Fruit fly (Drosophila melanogaster) whole organism, embryonic: ENCODE data around the gene frma.

Source experiments
- Adf1 ChIP-seq: fragments of 200-800 bp; sonication (Bioruptor generic); IDR thresholded peaks from 2 replicates; pipeline ENCODE4 v1.3.6; 2022; ENCODE audit warnings: missing biosample characterization, missing genetic modification characterization
- B-H2 ChIP-seq: fragments of 200-800 bp; sonication (Bioruptor generic); optimal IDR thresholded peaks from 2 replicates; lab custom pipeline; 2018; ENCODE audit warnings: missing biosample characterization, mild to moderate bottlenecking, missing genetic modification characterization
- Bdp1 ChIP-seq: fragments of 200-800 bp; sonication (Bioruptor generic); optimal IDR thresholded peaks from 3 replicates; lab custom pipeline; 2016; ENCODE audit warnings: missing biosample characterization, missing genetic modification characterization
- Blimp-1 ChIP-seq: fragments of 200-800 bp; sonication (Bioruptor generic); optimal IDR thresholded peaks from 3 replicates; lab custom pipeline; 2018; ENCODE audit warnings: missing biosample characterization, missing genetic modification characterization, mild to moderate bottlenecking, moderate library complexity, missing genetic modification reagents
- CG1024 ChIP-seq: fragments of 200-800 bp; sonication (Bioruptor generic); IDR thresholded peaks from 2 replicates; pipeline ENCODE4 v1.3.6; 2022; ENCODE audit warnings: missing biosample characterization, missing genetic modification characterization
- CG12155 ChIP-seq: fragments of 200-800 bp; sonication (Bioruptor generic); optimal IDR thresholded peaks from 3 replicates; lab custom pipeline; 2016; ENCODE audit warnings: missing biosample characterization, missing genetic modification characterization
- CG18262 ChIP-seq: fragments of 200-800 bp; optimal IDR thresholded peaks from 3 replicates; lab custom pipeline; 2019; ENCODE audit warnings: missing biosample characterization, mild to moderate bottlenecking, missing genetic modification characterization, moderate library complexity
- CG2202 ChIP-seq: fragments of 200-800 bp; sonication (Bioruptor generic); optimal IDR thresholded peaks from 2 replicates; lab custom pipeline; 2018; ENCODE audit warnings: missing biosample characterization, mild to moderate bottlenecking, missing genetic modification characterization
- CG31365 ChIP-seq: fragments of 200-800 bp; sonication (Bioruptor generic); optimal IDR thresholded peaks from 2 replicates; lab custom pipeline; 2018; ENCODE audit warnings: missing biosample characterization, mild to moderate bottlenecking, missing genetic modification characterization
- CG31441 ChIP-seq: fragments of 200-800 bp; sonication (Bioruptor generic); IDR thresholded peaks from 2 replicates; pipeline ENCODE4 v1.3.6; 2022; ENCODE audit warnings: missing biosample characterization, missing genetic modification characterization
- CG3163 ChIP-seq: fragments of 200-800 bp; sonication (Bioruptor generic); optimal IDR thresholded peaks from 3 replicates; lab custom pipeline; 2016; ENCODE audit warnings: missing biosample characterization, missing genetic modification characterization
- CG32532 ChIP-seq: fragments of 200-800 bp; sonication (Bioruptor generic); IDR thresholded peaks from 2 replicates; pipeline ENCODE4 v1.3.6; 2022; ENCODE audit warnings: missing biosample characterization, missing genetic modification characterization
- CG33557 ChIP-seq: fragments of 200-800 bp; sonication (Bioruptor generic); optimal IDR thresholded peaks from 2 replicates; lab custom pipeline; 2019; ENCODE audit warnings: missing biosample characterization, mild to moderate bottlenecking, missing genetic modification characterization, moderate library complexity
- CG34376 ChIP-seq: fragments of 200-800 bp; sonication (Bioruptor generic); optimal IDR thresholded peaks from 2 replicates; lab custom pipeline; 2018; ENCODE audit warnings: missing biosample characterization, mild to moderate bottlenecking, missing genetic modification characterization
- CG34422 ChIP-seq: fragments of 200-800 bp; sonication (Bioruptor generic); IDR thresholded peaks from 3 replicates; pipeline ENCODE4 v1.3.6; 2022; ENCODE audit warnings: missing biosample characterization, missing genetic modification characterization
- CG3726 ChIP-seq: fragments of 200-800 bp; sonication (Bioruptor generic); IDR thresholded peaks from 3 replicates; pipeline ENCODE4, ENCODE4 v1.3.6; 2022; ENCODE audit warnings: missing biosample characterization, missing genetic modification characterization
- CG3847 ChIP-seq: fragments of 200-800 bp; sonication (Bioruptor generic); IDR thresholded peaks from 2 replicates; pipeline ENCODE4 v1.3.6; 2022; ENCODE audit warnings: missing biosample characterization, missing genetic modification characterization
- CG3995 ChIP-seq: fragments of 200-800 bp; sonication (Bioruptor generic); optimal IDR thresholded peaks from 3 replicates; lab custom pipeline; 2016; ENCODE audit warnings: missing biosample characterization, missing genetic modification characterization
- CG6654 ChIP-seq: fragments of 200-800 bp; sonication (Bioruptor generic); optimal IDR thresholded peaks from 2 replicates; lab custom pipeline; 2017; ENCODE audit warnings: missing biosample characterization, mild to moderate bottlenecking, missing genetic modification characterization
- CG6689 ChIP-seq: fragments of 200-800 bp; sonication (Bioruptor generic); IDR thresholded peaks from 2 replicates; pipeline ENCODE4 v1.3.6; 2022; ENCODE audit warnings: missing biosample characterization, missing genetic modification characterization
- CG7271 ChIP-seq: fragments of 200-800 bp; sonication (Bioruptor generic); optimal IDR thresholded peaks from 2 replicates; lab custom pipeline; 2018; ENCODE audit warnings: missing biosample characterization, mild to moderate bottlenecking, missing genetic modification characterization, moderate library complexity
- CG7839 ChIP-seq: fragments of 200-800 bp; sonication (Bioruptor generic); optimal IDR thresholded peaks from 3 replicates; lab custom pipeline; 2018; ENCODE audit warnings: missing biosample characterization, mild to moderate bottlenecking, missing genetic modification characterization, moderate library complexity
- CG8388 ChIP-seq: fragments of 200-800 bp; sonication (Bioruptor generic); optimal IDR thresholded peaks from 2 replicates; lab custom pipeline; 2019; ENCODE audit warnings: missing biosample characterization, mild to moderate bottlenecking, missing genetic modification characterization, moderate library complexity
- CHES-1-like ChIP-seq: fragments of 200-800 bp; sonication (Bioruptor generic); optimal IDR thresholded peaks from 2 replicates; lab custom pipeline; 2016; ENCODE audit warnings: missing biosample characterization, missing genetic modification characterization
- Dbx ChIP-seq: fragments of 200-800 bp; sonication (Bioruptor generic); IDR thresholded peaks from 3 replicates; pipeline ENCODE4 v1.3.6; 2022; ENCODE audit warnings: missing biosample characterization, missing genetic modification characterization
- Hand ChIP-seq: fragments of 200-800 bp; sonication (Bioruptor generic); optimal IDR thresholded peaks from 2 replicates; lab custom pipeline; 2017; ENCODE audit warnings: mild to moderate bottlenecking, missing biosample characterization, missing genetic modification reagents, missing genetic modification characterization
- Hr39 ChIP-seq: fragments of >200 bp; optimal IDR thresholded peaks from 2 replicates; lab custom pipeline; 2017
- MESR4 ChIP-seq: fragments of 200-800 bp; sonication (Bioruptor generic); optimal IDR thresholded peaks from 2 replicates; lab custom pipeline; 2018; ENCODE audit warnings: missing biosample characterization, mild to moderate bottlenecking, missing genetic modification characterization, moderate library complexity
- Mrtf ChIP-seq: fragments of 200-800 bp; sonication (Bioruptor generic); IDR thresholded peaks from 3 replicates; pipeline ENCODE4 v1.3.6; 2022; ENCODE audit warnings: missing biosample characterization, missing genetic modification characterization
- Myb ChIP-seq: fragments of 200-800 bp; sonication (Bioruptor generic); optimal IDR thresholded peaks from 2 replicates; lab custom pipeline; 2016; ENCODE audit warnings: missing biosample characterization, missing genetic modification characterization
- Oli ChIP-seq: fragments of 200-800 bp; sonication (Bioruptor generic); optimal IDR thresholded peaks from 2 replicates; lab custom pipeline; 2018; ENCODE audit warnings: missing biosample characterization, mild to moderate bottlenecking, missing genetic modification characterization, moderate library complexity
- Scr ChIP-seq: fragments of 200-800 bp; sonication (Bioruptor generic); IDR thresholded peaks from 2 replicates; pipeline ENCODE4 v1.3.6; 2022; ENCODE audit warnings: missing biosample characterization, missing genetic modification characterization; ENCODE audit not compliant: partially characterized antibody
- Stat92E ChIP-seq, 3 experiments: fragments of >200 bp in 2 of 3; fragments of 200-800 bp in 1 of 3; sonication (Bioruptor generic) in 1 of 3; optimal IDR thresholded peaks; 2 replicates each; lab custom pipeline; 2017 to 2019; ENCODE audit warnings: missing biosample characterization in 3 of 3, missing genetic modification characterization in 3 of 3, mild to moderate bottlenecking in 1 of 3, moderate library complexity in 1 of 3
- TFAM ChIP-seq: fragments of 200-800 bp; sonication (Bioruptor generic); optimal IDR thresholded peaks from 2 replicates; lab custom pipeline; 2017; ENCODE audit warnings: missing biosample characterization, missing genetic modification characterization, inconsistent platforms
- abd-A ChIP-seq: fragments of 200-800 bp; sonication (Bioruptor generic); optimal IDR thresholded peaks from 3 replicates; lab custom pipeline; 2019; ENCODE audit warnings: missing biosample characterization, mild to moderate bottlenecking, missing genetic modification characterization, moderate library complexity
- chif ChIP-seq, 2 experiments: fragments of 200-800 bp; sonication (Bioruptor generic); optimal IDR thresholded peaks; 3 replicates each; lab custom pipeline; 2016; ENCODE audit warnings: missing biosample characterization in 2 of 2, missing genetic modification characterization in 2 of 2
- crp ChIP-seq, 2 experiments: fragments of 200-800 bp; sonication (Bioruptor generic); optimal IDR thresholded peaks; 2 replicates in 1 of 2; 3 replicates in 1 of 2; lab custom pipeline; 2017; ENCODE audit warnings: missing biosample characterization in 2 of 2, missing genetic modification characterization in 2 of 2, mild to moderate bottlenecking in 1 of 2, moderate library complexity in 1 of 2
- fd96Cb ChIP-seq: fragments of 200-800 bp; sonication (Bioruptor generic); optimal IDR thresholded peaks from 2 replicates; lab custom pipeline; 2018; ENCODE audit warnings: missing biosample characterization, mild to moderate bottlenecking, missing genetic modification characterization, moderate library complexity
- jing ChIP-seq: fragments of 200-800 bp; sonication (Bioruptor generic); optimal IDR thresholded peaks from 2 replicates; lab custom pipeline; 2018; ENCODE audit warnings: missing biosample characterization, mild to moderate bottlenecking, missing genetic modification characterization
- maf-S ChIP-seq: fragments of 200-800 bp; sonication (Bioruptor generic); optimal IDR thresholded peaks from 2 replicates; lab custom pipeline; 2016; ENCODE audit warnings: missing biosample characterization, missing genetic modification characterization
- nau ChIP-seq: fragments of 200-800 bp; sonication (Bioruptor generic); optimal IDR thresholded peaks from 3 replicates; lab custom pipeline; 2017; ENCODE audit warnings: missing biosample characterization, mild to moderate bottlenecking, missing genetic modification characterization, missing genetic modification reagents
- phol ChIP-seq: fragments of 200-800 bp; sonication (Bioruptor generic); optimal IDR thresholded peaks from 3 replicates; lab custom pipeline; 2018; ENCODE audit warnings: missing biosample characterization, mild to moderate bottlenecking, missing genetic modification characterization, moderate library complexity
- psq ChIP-seq: fragments of 200-800 bp; sonication (Bioruptor generic); optimal IDR thresholded peaks from 2 replicates; lab custom pipeline; 2017; ENCODE audit warnings: missing biosample characterization, missing genetic modification characterization
- sima ChIP-seq: fragments of 200-800 bp; sonication (Bioruptor generic); optimal IDR thresholded peaks from 2 replicates; lab custom pipeline; 2016; ENCODE audit warnings: missing biosample characterization, missing genetic modification characterization
- sisA ChIP-seq: fragments of 200-800 bp; sonication (Bioruptor generic); IDR thresholded peaks from 2 replicates; pipeline ENCODE4 v1.3.6; 2022; ENCODE audit warnings: missing biosample characterization, missing genetic modification characterization
- slbo ChIP-seq: fragments of 200-800 bp; sonication (Bioruptor generic); IDR thresholded peaks from 2 replicates; pipeline ENCODE4 v1.3.6; 2022; ENCODE audit warnings: missing biosample characterization, missing genetic modification characterization
- toy ChIP-seq: fragments of 200-800 bp; sonication (Bioruptor generic); IDR thresholded peaks from 2 replicates; pipeline ENCODE4 v1.3.6; 2022; ENCODE audit warnings: missing biosample characterization, missing genetic modification characterization
- tx ChIP-seq: fragments of 200-800 bp; sonication (Bioruptor generic); optimal IDR thresholded peaks from 2 replicates; lab custom pipeline; 2016; ENCODE audit warnings: missing biosample characterization, missing genetic modification characterization
- vvl ChIP-seq: fragments of 200-800 bp; sonication (Bioruptor generic); IDR thresholded peaks from 2 replicates; pipeline ENCODE4 v1.3.6; 2022; ENCODE audit warnings: missing biosample characterization, missing genetic modification characterization
- wdn ChIP-seq: fragments of 200-800 bp; sonication (Bioruptor generic); IDR thresholded peaks from 2 replicates; pipeline ENCODE4 v1.3.6; 2022; ENCODE audit warnings: missing biosample characterization, missing genetic modification characterization
- zf30C ChIP-seq: fragments of 200-800 bp; sonication (Bioruptor generic); optimal IDR thresholded peaks from 3 replicates; lab custom pipeline; 2018; ENCODE audit warnings: missing biosample characterization, mild to moderate bottlenecking, missing genetic modification characterization

Gene frma

DNA sequence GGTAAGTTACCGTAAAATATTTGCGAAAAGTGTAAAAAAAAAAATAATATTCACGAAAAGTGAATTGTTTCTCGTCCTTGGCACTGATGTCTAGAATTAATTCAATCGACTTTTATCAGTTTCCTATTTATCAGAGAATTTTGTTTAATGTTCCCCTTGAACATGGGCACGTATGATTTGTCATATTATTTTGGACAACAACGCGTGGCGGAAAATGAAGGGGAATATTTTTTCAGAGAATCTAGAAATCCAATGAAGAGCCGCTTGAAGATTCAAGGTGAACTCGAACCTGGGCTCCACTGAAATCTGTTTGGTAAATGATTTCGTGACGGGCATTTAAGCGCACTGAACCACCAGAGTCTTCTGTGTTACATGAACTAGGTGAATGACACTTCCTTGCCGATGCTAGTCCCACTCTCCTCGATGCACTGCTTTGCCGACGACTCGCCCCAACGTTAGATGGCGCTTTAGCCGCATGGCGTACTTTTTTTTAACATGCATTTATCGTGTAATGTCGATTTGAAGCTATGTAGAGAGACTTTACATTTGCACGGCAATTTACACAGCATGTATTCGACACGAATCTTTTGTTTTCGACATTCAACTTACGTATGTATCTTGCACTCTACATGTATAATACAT is 28.5 kb upstream of the frma start (continued):
- TF ChIP-seq phol (tag; lab: Kevin White, UChicago) = no peak
- no peak for TF ChIP-seq nau (GFP tag; lab: Kevin White, UChicago)
- TF ChIP-seq B-H2 (GFP tag; lab: Kevin White, UChicago) = no peak
- TF ChIP-seq psq = no peak
- TF ChIP-seq Scr (GFP tag; lab: Robert Waterston, UW) = peak; percentile 78
- TF ChIP-seq Adf1 (GFP tag; lab: Robert Waterston, UW) = no peak
- TF ChIP-seq zf30C = no peak
- TF ChIP-seq Oli (tag; lab: Kevin White, UChicago) = no peak
- TF ChIP-seq CG34376 = peak; percentile 98
- TF ChIP-seq wdn (GFP tag; lab: Robert Waterston, UW) = no peak
- TF ChIP-seq CG3726 (GFP tag; lab: Robert Waterston, UW) = no peak
- TF ChIP-seq Bdp1 = peak; percentile 100
- TF ChIP-seq CG31441 (GFP tag; lab: Robert Waterston, UW) = no peak
- no peak for TF ChIP-seq Mrtf
- no peak for TF ChIP-seq Blimp-1 (GFP tag; lab: Kevin White, UChicago)
- TF ChIP-seq vvl = peak; percentile 51; the same call in 1 of the 2 replicates
- no peak; the same call in 1 of the 2 replicates for TF ChIP-seq sisA (GFP tag; lab: Robert Waterston, UW)
- TF ChIP-seq fd96Cb (tag; lab: Kevin White, UChicago) = no peak
- no peak for TF ChIP-seq Hand (GFP tag; lab: Kevin White, UChicago)
- peak; percentile 82 for TF ChIP-seq Myb (GFP tag; lab: Kevin White, UChicago)
- no peak for TF ChIP-seq CG6689
- no peak for TF ChIP-seq CG6654 (GFP tag; lab: Kevin White, UChicago)
- TF ChIP-seq Hr39 (lab: Kevin White, UChicago) = no peak
- no peak for TF ChIP-seq tx
- no peak for TF ChIP-seq CHES-1-like (GFP tag; lab: Kevin White, UChicago)
- TF ChIP-seq sima (GFP tag; lab: Kevin White, UChicago) = no peak
- TF ChIP-seq slbo = peak; percentile 42; the same call in 1 of the 2 replicates
- no peak for TF ChIP-seq toy (GFP tag; lab: Robert Waterston, UW)
- TF ChIP-seq jing (GFP tag; lab: Kevin White, UChicago) = no peak
- TF ChIP-seq chif (GFP tag; optimal IDR thresholded peaks at IDR 0.05; lab: Kevin White, UChicago) = no peak
- peak; percentile 97 for TF ChIP-seq CG31365 (tag; lab: Kevin White, UChicago)
- TF ChIP-seq maf-S (GFP tag; lab: Kevin White, UChicago) = no peak
- no peak for TF ChIP-seq CG3163 (GFP tag; lab: Kevin White, UChicago)
- no peak for TF ChIP-seq CG18262 (tag; lab: Kevin White, UChicago)
- TF ChIP-seq CG2202 (tag; lab: Kevin White, UChicago) = no peak
- no peak for TF ChIP-seq CG1024 (GFP tag; lab: Robert Waterston, UW)
- TF ChIP-seq CG32532 (GFP tag; lab: Robert Waterston, UW) = peak; percentile 43
- no peak for TF ChIP-seq MESR4 (GFP tag; lab: Kevin White, UChicago)
- TF ChIP-seq CG3847 = peak; percentile 44
- no peak for TF ChIP-seq CG7839
- no peak for TF ChIP-seq CG7271 (tag; lab: Kevin White, UChicago)
- no peak for TF ChIP-seq CG34422 (GFP tag; lab: Robert Waterston, UW)
- TF ChIP-seq CG8388 (GFP tag; lab: Kevin White, UChicago) = no peak
- no peak for TF ChIP-seq crp (GFP tag; optimal IDR thresholded peaks at IDR 0.05; lab: Kevin White, UChicago)
- TF ChIP-seq TFAM (GFP tag; lab: Kevin White, UChicago) = no peak
- TF ChIP-seq Stat92E (GFP tag; optimal IDR thresholded peaks at IDR 0.05; lab: Kevin White, UChicago) = peak in 1 of 3 experiments; percentile 58
- TF ChIP-seq Dbx (GFP tag; lab: Robert Waterston, UW) = peak; percentile 13; the same call in 1 of the 3 replicates
- no peak for TF ChIP-seq CG3995 (GFP tag; lab: Kevin White, UChicago)
- TF ChIP-seq abd-A (tag; lab: Kevin White, UChicago) = peak; percentile 87
- no peak for TF ChIP-seq CG12155 (GFP tag; lab: Kevin White, UChicago)
- TF ChIP-seq CG33557 (GFP tag; lab: Kevin White, UChicago) = no peak
